Fruit fly (Drosophila melanogaster) whole organism, adult: ENCODE results near the gene alpha4GT1.

Experiments used
- CG11617 ChIP-seq: fragments of 200-800 bp; sonication (Bioruptor generic); optimal IDR thresholded peaks from 2 replicates; lab custom pipeline; 2017; ENCODE audit warnings: mild to moderate bottlenecking, missing biosample characterization, missing genetic modification reagents, missing genetic modification characterization
- CG12768 ChIP-seq: fragments of 200-800 bp; sonication (Bioruptor generic); optimal IDR thresholded peaks from 2 replicates; lab custom pipeline; 2017; ENCODE audit warnings: missing biosample characterization, missing genetic modification characterization, mild to moderate bottlenecking, moderate library complexity, missing genetic modification reagents
- CG14711 ChIP-seq: fragments of 200-800 bp; sonication (Bioruptor generic); optimal IDR thresholded peaks from 2 replicates; lab custom pipeline; 2018; ENCODE audit warnings: missing biosample characterization, mild to moderate bottlenecking, missing genetic modification characterization, moderate library complexity
- CG1620 ChIP-seq: fragments of 200-800 bp; sonication (Bioruptor generic); optimal IDR thresholded peaks from 2 replicates; lab custom pipeline; 2016; ENCODE audit warnings: missing biosample characterization, missing genetic modification characterization
- CG33017 ChIP-seq: fragments of 200-800 bp; sonication (Bioruptor generic); optimal IDR thresholded peaks from 2 replicates; lab custom pipeline; 2018; ENCODE audit warnings: missing biosample characterization, mild to moderate bottlenecking, missing genetic modification characterization, moderate library complexity
- CG5204 ChIP-seq: fragments of 200-800 bp; sonication (Bioruptor generic); optimal IDR thresholded peaks from 2 replicates; lab custom pipeline; 2016; ENCODE audit warnings: missing biosample characterization, missing genetic modification characterization
- CG7045 ChIP-seq: fragments of 200-800 bp; sonication (Bioruptor generic); optimal IDR thresholded peaks from 2 replicates; lab custom pipeline; 2017; ENCODE audit warnings: missing biosample characterization, mild to moderate bottlenecking, missing genetic modification characterization
- CG7101 ChIP-seq: fragments of 200-800 bp; sonication (Bioruptor generic); optimal IDR thresholded peaks from 2 replicates; lab custom pipeline; 2018; ENCODE audit warnings: missing biosample characterization, mild to moderate bottlenecking, missing genetic modification characterization, moderate library complexity
- Clk ChIP-seq: fragments of 200-800 bp; sonication (Bioruptor generic); optimal IDR thresholded peaks from 2 replicates; lab custom pipeline; 2017; ENCODE audit warnings: missing biosample characterization, missing genetic modification characterization
- Crg-1 ChIP-seq: fragments of 200-800 bp; sonication (Bioruptor generic); optimal IDR thresholded peaks from 2 replicates; lab custom pipeline; 2016; ENCODE audit warnings: missing biosample characterization, missing genetic modification characterization
- Hr96 ChIP-seq: fragments of 200-800 bp; sonication (Bioruptor generic); optimal IDR thresholded peaks from 2 replicates; lab custom pipeline; 2016; ENCODE audit warnings: missing biosample characterization, missing genetic modification characterization
- Mnt ChIP-seq: fragments of 200-800 bp; sonication (Bioruptor generic); optimal IDR thresholded peaks from 2 replicates; lab custom pipeline; 2016; ENCODE audit warnings: missing biosample characterization, mild to moderate bottlenecking, missing genetic modification characterization
- bab1 ChIP-seq: fragments of 200-800 bp; sonication (Bioruptor generic); optimal IDR thresholded peaks from 3 replicates; lab custom pipeline; 2019; ENCODE audit warnings: missing biosample characterization, mild to moderate bottlenecking, missing genetic modification characterization, moderate library complexity
- cic ChIP-seq: fragments of 200-800 bp; sonication (Bioruptor generic); optimal IDR thresholded peaks from 2 replicates; lab custom pipeline; 2017; ENCODE audit warnings: missing biosample characterization, mild to moderate bottlenecking, missing genetic modification characterization, moderate library complexity
- cnc ChIP-seq, 2 experiments: fragments of >200 bp; optimal IDR thresholded peaks; 2 replicates each; lab custom pipeline; 2017
- kay ChIP-seq: fragments of 200-800 bp; sonication (Bioruptor generic); peaks from one replicate; lab custom pipeline; 2016; ENCODE audit warnings: missing biosample characterization, missing genetic modification characterization, borderline replicate concordance
- ovo ChIP-seq: fragments of 200-800 bp; sonication (Bioruptor generic); optimal IDR thresholded peaks from 2 replicates; lab custom pipeline; 2016; ENCODE audit warnings: missing biosample characterization, missing genetic modification characterization
- pad ChIP-seq: fragments of 200-800 bp; sonication (Bioruptor generic); optimal IDR thresholded peaks from 3 replicates; lab custom pipeline; 2017; ENCODE audit warnings: missing biosample characterization, missing genetic modification characterization, mild to moderate bottlenecking, moderate library complexity, missing genetic modification reagents
- tj ChIP-seq: fragments of 200-800 bp; sonication (Bioruptor generic); optimal IDR thresholded peaks from 3 replicates; lab custom pipeline; 2017; ENCODE audit warnings: missing biosample characterization, mild to moderate bottlenecking, missing genetic modification characterization, moderate library complexity
- toe ChIP-seq: fragments of 200-800 bp; sonication (Bioruptor generic); optimal IDR thresholded peaks from 2 replicates; lab custom pipeline; 2016; ENCODE audit warnings: missing biosample characterization, missing genetic modification characterization

alpha4GT1 gene

DNA sequence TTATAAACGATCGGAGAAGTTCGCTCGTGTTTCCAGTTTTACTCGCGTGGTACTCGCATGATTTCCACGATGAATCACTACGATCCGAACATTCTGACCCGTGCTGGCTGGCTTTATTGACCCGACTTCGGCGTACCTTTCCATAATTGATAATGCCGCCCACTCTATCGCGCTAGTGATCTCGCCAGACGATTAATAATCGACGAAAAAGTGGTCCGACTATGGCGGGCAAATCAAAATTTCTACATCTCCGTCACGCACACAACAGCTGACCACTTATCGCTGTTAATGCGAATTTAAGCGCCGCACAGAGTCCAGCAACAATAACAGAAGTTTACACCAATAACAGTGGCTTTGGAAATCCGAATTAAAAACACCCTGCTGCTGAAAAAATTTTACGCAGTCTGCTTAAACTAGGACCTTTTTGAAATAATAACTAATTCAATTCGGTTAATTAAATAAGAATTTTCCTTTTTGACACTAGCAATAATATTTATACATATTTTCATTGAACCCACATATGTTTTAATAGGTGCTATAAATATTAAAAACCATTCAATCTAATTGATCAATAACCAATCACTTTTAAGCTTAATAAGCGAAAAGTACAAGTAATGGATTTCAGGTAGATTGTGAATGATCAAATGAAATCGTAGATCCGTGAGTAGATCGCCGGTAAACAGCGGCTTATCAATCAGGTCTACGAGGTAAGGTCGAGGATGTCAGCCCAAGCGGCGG, 32.9 kb upstream of the alpha4GT1 start:
- TF ChIP-seq bab1 (GFP tag; lab: Kevin White, UChicago) (no peak), kay (GFP tag; lab: Kevin White, UChicago) (peak; percentile 74), ovo (GFP tag; lab: Kevin White, UChicago) (no peak), CG7045 (GFP tag; lab: Kevin White, UChicago) (peak; percentile 39), cnc (optimal IDR thresholded peaks at IDR 0.05; lab: Kevin White, UChicago) (no peak), CG7101 (no peak), tj (GFP tag; lab: Kevin White, UChicago) (peak; percentile 64), cic (GFP tag; lab: Kevin White, UChicago) (no peak), pad (GFP tag; lab: Kevin White, UChicago) (no peak), CG33017 (tag; lab: Kevin White, UChicago) (no peak), Mnt (no peak), Hr96 (GFP tag; lab: Kevin White, UChicago) (no peak), toe (GFP tag; lab: Kevin White, UChicago) (peak; percentile 53), Clk (GFP tag; lab: Kevin White, UChicago) (peak; percentile 35), CG5204 (GFP tag; lab: Kevin White, UChicago) (peak; percentile 69), CG11617 (GFP tag; lab: Kevin White, UChicago) (peak; percentile 59), CG12768 (GFP tag; lab: Kevin White, UChicago) (no peak), CG1620 (GFP tag; lab: Kevin White, UChicago) (no peak), CG14711 (tag; lab: Kevin White, UChicago) (no peak), Crg-1 (GFP tag; lab: Kevin White, UChicago) (no peak)

DNA sequence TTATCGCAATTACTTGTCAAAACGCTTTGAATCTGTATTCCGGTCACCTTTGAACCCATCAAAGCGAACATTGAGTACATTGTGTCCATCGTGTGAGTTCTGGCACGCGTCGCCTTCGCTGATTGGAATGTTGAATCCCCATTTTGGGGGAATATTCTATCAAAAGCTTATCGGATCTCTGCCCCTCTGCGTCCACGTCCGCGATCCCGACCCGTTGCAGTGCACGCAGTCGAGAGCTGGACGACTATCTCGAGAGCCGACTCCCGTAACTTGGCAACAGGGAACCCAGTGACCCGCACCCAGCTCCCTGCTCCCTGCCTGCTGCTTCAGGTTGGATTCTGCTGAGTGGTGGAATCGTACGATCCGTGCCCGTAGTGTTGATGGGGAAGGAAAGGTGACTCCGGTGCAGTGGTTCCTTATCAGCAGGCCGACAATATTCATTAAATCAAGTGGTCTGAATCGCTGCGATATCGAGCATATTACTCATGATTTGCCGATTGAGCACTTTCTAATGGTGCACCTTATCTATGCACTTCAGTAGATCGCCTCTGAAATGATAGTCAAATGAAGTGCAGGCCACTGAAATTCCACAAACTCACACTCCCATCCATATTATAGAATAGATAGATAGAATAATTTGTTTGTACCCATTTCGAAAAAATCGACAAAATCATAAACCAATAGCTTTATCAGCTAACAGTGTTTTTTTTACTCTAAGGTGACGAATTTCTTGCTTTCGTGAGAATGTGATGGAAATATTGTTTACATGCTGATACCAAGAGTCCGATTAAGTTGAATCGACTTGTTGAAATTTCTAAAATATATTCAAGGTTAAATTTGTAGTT, 21.9 kb upstream of the alpha4GT1 start:
- TF ChIP-seq toe (GFP tag; lab: Kevin White, UChicago) (no peak), Hr96 (GFP tag; lab: Kevin White, UChicago) (peak; percentile 1), cnc (optimal IDR thresholded peaks at IDR 0.05; lab: Kevin White, UChicago) (no peak), CG12768 (GFP tag; lab: Kevin White, UChicago) (peak; percentile 36), Mnt (peak; percentile 18), Clk (GFP tag; lab: Kevin White, UChicago) (peak; percentile 6), tj (GFP tag; lab: Kevin White, UChicago) (peak; percentile 77), kay (GFP tag; lab: Kevin White, UChicago) (peak; percentile 95), ovo (GFP tag; lab: Kevin White, UChicago) (no peak), CG7045 (GFP tag; lab: Kevin White, UChicago) (no peak), CG5204 (GFP tag; lab: Kevin White, UChicago) (no peak), Crg-1 (GFP tag; lab: Kevin White, UChicago) (no peak), CG14711 (tag; lab: Kevin White, UChicago) (peak; percentile 11), CG1620 (GFP tag; lab: Kevin White, UChicago) (no peak), bab1 (GFP tag; lab: Kevin White, UChicago) (no peak), CG7101 (no peak), CG11617 (GFP tag; lab: Kevin White, UChicago) (peak; percentile 6), cic (GFP tag; lab: Kevin White, UChicago) (peak; percentile 82), pad (GFP tag; lab: Kevin White, UChicago) (no peak), CG33017 (tag; lab: Kevin White, UChicago) (no peak)

DNA sequence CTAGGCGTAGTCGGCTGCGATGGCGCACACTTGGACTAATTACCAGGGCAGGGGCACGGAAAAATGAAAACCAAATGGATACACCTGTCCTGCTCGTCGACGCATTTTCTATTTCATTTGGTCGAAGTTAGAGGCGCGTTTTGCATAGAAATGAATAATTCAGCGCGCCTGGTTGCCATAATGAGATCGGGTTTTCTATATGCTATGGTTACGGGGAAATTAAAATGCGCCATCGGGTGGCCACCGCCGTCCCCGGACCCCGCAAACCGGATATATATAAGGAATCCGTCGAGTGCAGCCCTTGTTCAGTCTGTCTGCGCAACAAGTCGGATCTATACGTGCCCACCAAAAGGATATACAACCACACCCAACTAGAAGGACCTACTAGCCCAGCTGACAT, 20.7 kb upstream of the alpha4GT1 start, which contains the start of gene FASN2:
TSS of gene FASN2 (plus strand) at position 301 of the 400 bp plus-strand sequence.
- TF ChIP-seq cic (GFP tag; lab: Kevin White, UChicago) (peak; percentile 3), bab1 (GFP tag; lab: Kevin White, UChicago) (no peak)

DNA sequence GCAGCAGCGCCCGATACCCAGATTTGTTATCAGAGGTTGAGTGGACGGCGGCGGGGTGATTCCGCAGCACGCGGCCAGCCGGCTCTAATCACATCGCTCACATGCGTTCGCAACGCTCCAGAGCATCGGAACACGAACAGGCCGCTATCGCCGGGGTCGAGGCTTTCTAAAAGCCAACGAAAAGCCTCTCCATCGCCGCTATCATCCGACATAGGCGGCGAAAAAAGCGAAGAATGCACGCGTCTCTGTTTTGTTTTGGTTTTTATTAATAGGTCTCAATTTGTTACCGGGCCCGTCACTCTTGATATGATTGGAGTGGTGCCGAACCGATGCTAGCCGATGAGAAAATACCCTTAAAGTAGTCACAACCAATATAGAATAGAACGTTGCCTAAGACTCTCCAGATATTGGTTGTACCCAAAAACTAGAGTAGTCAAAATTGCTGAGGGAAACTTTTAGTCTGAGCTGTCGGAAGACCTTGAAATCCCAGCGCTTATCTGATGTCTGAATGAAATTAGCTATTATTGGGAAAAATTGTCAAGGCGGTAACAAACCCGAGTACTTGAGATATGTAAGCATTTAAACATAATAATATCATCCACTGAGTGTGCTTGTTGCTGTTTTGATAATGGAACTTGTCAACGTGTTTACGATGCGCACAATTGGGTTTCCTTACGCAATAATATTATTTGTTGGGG, 19.1 kb upstream of the alpha4GT1 start, which contains the start of gene CG17261:
TSS of gene CG17261 (plus strand) at position 634 of the 698 bp plus-strand sequence.
- TF ChIP-seq CG5204 (GFP tag; lab: Kevin White, UChicago), result no peak
- TF ChIP-seq CG12768 (GFP tag; lab: Kevin White, UChicago), result no peak
- TF ChIP-seq Clk (GFP tag; lab: Kevin White, UChicago), result no peak
- TF ChIP-seq bab1 (GFP tag; lab: Kevin White, UChicago), result no peak
- TF ChIP-seq Mnt, result peak; percentile 74
- peak; percentile 35 for TF ChIP-seq CG14711 (tag; lab: Kevin White, UChicago)
- no peak for TF ChIP-seq cnc (optimal IDR thresholded peaks at IDR 0.05; lab: Kevin White, UChicago)
- no peak for TF ChIP-seq Hr96 (GFP tag; lab: Kevin White, UChicago)
- no peak for TF ChIP-seq pad (GFP tag; lab: Kevin White, UChicago)
- no peak for TF ChIP-seq ovo (GFP tag; lab: Kevin White, UChicago)
- TF ChIP-seq toe (GFP tag; lab: Kevin White, UChicago), result no peak
- TF ChIP-seq CG1620 (GFP tag; lab: Kevin White, UChicago), result no peak
- peak; percentile 74 for TF ChIP-seq kay (GFP tag; lab: Kevin White, UChicago)
- no peak for TF ChIP-seq CG11617 (GFP tag; lab: Kevin White, UChicago)
- TF ChIP-seq Crg-1 (GFP tag; lab: Kevin White, UChicago), result no peak
- TF ChIP-seq cic (GFP tag; lab: Kevin White, UChicago), result peak; percentile 49
- TF ChIP-seq CG7101, result peak; percentile 39
